Fruit fly (Drosophila melanogaster): ENCODE data around the gene RnrL.

RnrL gene

dm6 chr2L:10299810-10300147, 28.0 kb downstream of the RnrL start, which contains the start of gene CYLD (continued):
- TF ChIP-seq Taf1 (GFP tag; IDR thresholded peaks at IDR 0.05) (no peak), MBD-R2 (GFP tag; IDR thresholded peaks at IDR 0.05) (peak; percentile 56), Spps (tag; optimal IDR thresholded peaks at IDR 0.05) (peak; percentile 72), ERR (GFP tag; optimal IDR thresholded peaks at IDR 0.05) (no peak), Dll (GFP tag; IDR thresholded peaks at IDR 0.05; ENCODE audit: partially characterized antibody) (peak; percentile 58; the same call in 1 of the 4 replicates), CG17359 (tag; optimal IDR thresholded peaks at IDR 0.05) (peak; percentile 77), CG1024 (GFP tag; IDR thresholded peaks at IDR 0.05) (peak; percentile 44; the same call in 1 of the 2 replicates), TFAM (GFP tag; optimal IDR thresholded peaks at IDR 0.05) (no peak), CG9727 (GFP tag; optimal IDR thresholded peaks at IDR 0.05) (peak; percentile 72), CG3838 (GFP tag; optimal IDR thresholded peaks at IDR 0.05) (peak; percentile 35), CG33213 (GFP tag; optimal IDR thresholded peaks at IDR 0.05) (no peak), cad (GFP tag; optimal IDR thresholded peaks at IDR 0.05) (no peak), Tbp (GFP tag; optimal IDR thresholded peaks at IDR 0.05) (no peak), CG31365 (tag; optimal IDR thresholded peaks at IDR 0.05) (no peak), CG10979 (tag; optimal IDR thresholded peaks at IDR 0.05) (peak; percentile 72), ap (GFP tag; IDR thresholded peaks at IDR 0.05) (no peak; the same call in 1 of the 2 replicates), CG17328 (GFP tag; IDR thresholded peaks at IDR 0.05) (peak; percentile 82), Pdp1 (GFP tag; optimal IDR thresholded peaks at IDR 0.05) (peak in 1 of 2 experiments; percentile 26), tio (GFP tag; optimal IDR thresholded peaks at IDR 0.05) (peak; percentile 56), H2.0 (GFP tag; IDR thresholded peaks at IDR 0.05) (peak; percentile 66), CG16815 (GFP tag; optimal IDR thresholded peaks at IDR 0.05) (no peak), CoRest (tag; optimal IDR thresholded peaks at IDR 0.05) (peak; percentile 74), al (GFP tag; IDR thresholded peaks at IDR 0.05) (no peak; the same call in 1 of the 2 replicates), sens (GFP tag) (peak; percentile 96), NC2β (GFP tag; optimal IDR thresholded peaks at IDR 0.05) (no peak), bab2 (GFP tag; optimal IDR thresholded peaks at IDR 0.05) (peak; percentile 17), CG15601 (tag; optimal IDR thresholded peaks at IDR 0.05) (peak; percentile 70), Bgb (GFP tag; IDR thresholded peaks at IDR 0.05; ENCODE audit: partially characterized antibody) (no peak; the same call in 1 of the 2 replicates), CG6175 (GFP tag; IDR thresholded peaks at IDR 0.05) (no peak), Mes4 (GFP tag; optimal IDR thresholded peaks at IDR 0.05) (no peak), Doc2 (GFP tag; IDR thresholded peaks at IDR 0.05) (no peak), CG14050 (GFP tag; IDR thresholded peaks at IDR 0.05) (peak; percentile 47; the same call in 1 of the 3 replicates), CG10267 (tag; optimal IDR thresholded peaks at IDR 0.05) (peak; percentile 77), CG15696 (tag; optimal IDR thresholded peaks at IDR 0.05) (peak; percentile 49), CG7839 (tag; optimal IDR thresholded peaks at IDR 0.05) (peak; percentile 80), CG34224 (GFP tag; IDR thresholded peaks at IDR 0.05; ENCODE audit: partially characterized antibody) (peak; percentile 35; the same call in 1 of the 3 replicates), z (GFP tag; IDR thresholded peaks at IDR 0.05) (no peak), CG12219 (GFP tag; optimal IDR thresholded peaks at IDR 0.05) (peak; percentile 47), Optix (GFP tag; IDR thresholded peaks at IDR 0.05) (no peak), slou (GFP tag; optimal IDR thresholded peaks at IDR 0.05) (peak; percentile 73), CG11398 (GFP tag; optimal IDR thresholded peaks at IDR 0.05) (no peak), Hey (tag; optimal IDR thresholded peaks at IDR 0.05) (no peak), nmo (GFP tag; optimal IDR thresholded peaks at IDR 0.05) (peak; percentile 71), Hsf (GFP tag; optimal IDR thresholded peaks at IDR 0.05) (peak; percentile 58), CG10366 (GFP tag; IDR thresholded peaks at IDR 0.05) (peak; percentile 41; the same call in 1 of the 2 replicates), nom (GFP tag; optimal IDR thresholded peaks at IDR 0.05) (peak; percentile 26), CG14441 (GFP tag; IDR thresholded peaks at IDR 0.05) (0 out of 2 replicates have a peak, but pooled peaks have one; percentile 39), CG30403 (GFP tag; optimal IDR thresholded peaks at IDR 0.05) (peak; percentile 80), pb (GFP tag; optimal IDR thresholded peaks at IDR 0.05) (no peak), CG30020 (tag; optimal IDR thresholded peaks at IDR 0.05) (peak; percentile 87), CG15011 (GFP tag; optimal IDR thresholded peaks at IDR 0.05) (peak; percentile 16)

Data from whole organism, embryonic.